Fruit fly (Drosophila melanogaster) whole organism, prepupa: ENCODE data around the gene par-6.
A peak's percentile ranks its signal among the peaks of the same experiment; 100 is the strongest.

Experiments used
- Blimp-1 ChIP-seq: fragments of 200-800 bp; sonication (Bioruptor generic); optimal IDR thresholded peaks from 3 replicates; lab custom pipeline; 2017; ENCODE audit warnings: missing biosample characterization, missing genetic modification characterization, mild to moderate bottlenecking, moderate library complexity, missing genetic modification reagents
- CG10631 ChIP-seq: fragments of 200-800 bp; sonication (Bioruptor generic); optimal IDR thresholded peaks from 2 replicates; lab custom pipeline; 2016; ENCODE audit warnings: missing biosample characterization, missing genetic modification characterization
- CG10669 ChIP-seq: fragments of 200-800 bp; sonication (Bioruptor generic); optimal IDR thresholded peaks from 3 replicates; lab custom pipeline; 2018; ENCODE audit warnings: missing biosample characterization, mild to moderate bottlenecking, missing genetic modification characterization, moderate library complexity
- CG11762 ChIP-seq: fragments of 200-800 bp; sonication (Bioruptor generic); optimal IDR thresholded peaks from 3 replicates; lab custom pipeline; 2016; ENCODE audit warnings: missing biosample characterization, missing genetic modification characterization; ENCODE audit not compliant: insufficient read depth
- CG11902 ChIP-seq: fragments of 200-800 bp; sonication (Bioruptor generic); optimal IDR thresholded peaks from 3 replicates; lab custom pipeline; 2016; ENCODE audit warnings: missing biosample characterization, missing genetic modification characterization
- CG1621 ChIP-seq: fragments of 200-800 bp; sonication (Bioruptor generic); optimal IDR thresholded peaks from 3 replicates; lab custom pipeline; 2018; ENCODE audit warnings: missing biosample characterization, mild to moderate bottlenecking, missing genetic modification characterization
- CG16779 ChIP-seq: fragments of 200-800 bp; sonication (Bioruptor generic); optimal IDR thresholded peaks from 3 replicates; lab custom pipeline; 2017; ENCODE audit warnings: missing biosample characterization, mild to moderate bottlenecking, missing genetic modification characterization
- CG3032 ChIP-seq: fragments of 200-800 bp; optimal IDR thresholded peaks from 2 replicates; lab custom pipeline; 2019; ENCODE audit warnings: missing biosample characterization, mild to moderate bottlenecking, missing genetic modification characterization, moderate library complexity
- CG31627 ChIP-seq: fragments of 200-800 bp; sonication (Bioruptor generic); optimal IDR thresholded peaks from 3 replicates; lab custom pipeline; 2016; ENCODE audit warnings: missing biosample characterization, missing genetic modification characterization
- CG32006 ChIP-seq: fragments of 200-800 bp; sonication (Bioruptor generic); optimal IDR thresholded peaks from 3 replicates; lab custom pipeline; 2017; ENCODE audit warnings: missing biosample characterization, mild to moderate bottlenecking, missing genetic modification characterization
- CG34406 ChIP-seq: fragments of 200-800 bp; sonication (Bioruptor generic); optimal IDR thresholded peaks from 3 replicates; lab custom pipeline; 2016; ENCODE audit warnings: missing biosample characterization, missing genetic modification characterization
- CG4318 ChIP-seq: fragments of 200-800 bp; sonication (Bioruptor generic); optimal IDR thresholded peaks from 3 replicates; lab custom pipeline; 2017; ENCODE audit warnings: missing biosample characterization, mild to moderate bottlenecking, missing genetic modification characterization
- CG6163 ChIP-seq: fragments of 200-800 bp; sonication (Bioruptor generic); IDR thresholded peaks from 3 replicates; pipeline ENCODE4 v1.3.6; 2022; ENCODE audit warnings: missing biosample characterization, missing genetic modification characterization
- CG6276 ChIP-seq: fragments of 200-800 bp; sonication (Bioruptor generic); optimal IDR thresholded peaks from 2 replicates; lab custom pipeline; 2017; ENCODE audit warnings: missing biosample characterization, mild to moderate bottlenecking, missing genetic modification characterization
- CG6792 ChIP-seq: fragments of 200-800 bp; sonication (Bioruptor generic); optimal IDR thresholded peaks from 3 replicates; lab custom pipeline; 2016; ENCODE audit warnings: missing biosample characterization, missing genetic modification characterization
- CG6808 ChIP-seq: fragments of 200-800 bp; sonication (Bioruptor generic); optimal IDR thresholded peaks from 3 replicates; lab custom pipeline; 2017; ENCODE audit warnings: missing biosample characterization, missing genetic modification characterization, mild to moderate bottlenecking, moderate library complexity, missing genetic modification reagents
- CG6854 ChIP-seq: fragments of 200-800 bp; sonication (Bioruptor generic); optimal IDR thresholded peaks from 2 replicates; lab custom pipeline; 2017; ENCODE audit warnings: missing biosample characterization, mild to moderate bottlenecking, missing genetic modification characterization
- CG7368 ChIP-seq: fragments of 200-800 bp; sonication (Bioruptor generic); optimal IDR thresholded peaks from 3 replicates; lab custom pipeline; 2016; ENCODE audit warnings: missing biosample characterization, missing genetic modification characterization
- CG8119 ChIP-seq: fragments of 200-800 bp; sonication (Bioruptor generic); IDR thresholded peaks from 3 replicates; pipeline ENCODE4 v1.3.6; 2022; ENCODE audit warnings: missing biosample characterization, missing genetic modification characterization
- CG8319 ChIP-seq: fragments of 200-800 bp; sonication (Bioruptor generic); optimal IDR thresholded peaks from 3 replicates; lab custom pipeline; 2016; ENCODE audit warnings: missing biosample characterization, missing genetic modification characterization
- CG8632 ChIP-seq: fragments of 200-800 bp; sonication (Bioruptor generic); optimal IDR thresholded peaks from 3 replicates; lab custom pipeline; 2016; ENCODE audit warnings: missing biosample characterization, missing genetic modification characterization
- CG9139 ChIP-seq: fragments of 200-800 bp; sonication (Bioruptor generic); optimal IDR thresholded peaks from 3 replicates; lab custom pipeline; 2017; ENCODE audit warnings: missing biosample characterization, mild to moderate bottlenecking, missing genetic modification characterization
- Eip78C ChIP-seq: fragments of 200-800 bp; sonication (Bioruptor generic); peaks from one replicate; lab custom pipeline; 2016; ENCODE audit warnings: missing biosample characterization, missing genetic modification characterization
- Eip93F ChIP-seq: fragments of 200-800 bp; sonication (Bioruptor generic); optimal IDR thresholded peaks from 2 replicates; lab custom pipeline; 2016; ENCODE audit warnings: missing biosample characterization, mild to moderate bottlenecking, missing genetic modification characterization
- Ets96B ChIP-seq: fragments of 200-800 bp; optimal IDR thresholded peaks from 2 replicates; lab custom pipeline; 2019; ENCODE audit warnings: missing biosample characterization, mild to moderate bottlenecking, missing genetic modification characterization, moderate library complexity
- Gug ChIP-seq: fragments of 200-800 bp; sonication (Bioruptor generic); IDR thresholded peaks from 2 replicates; pipeline ENCODE4 v1.3.6; 2022; ENCODE audit warnings: missing biosample characterization, missing genetic modification characterization
- Hr38 ChIP-seq: sonication (Bioruptor generic); optimal IDR thresholded peaks from 2 replicates; lab custom pipeline; 2016; ENCODE audit warnings: missing biosample characterization, missing genetic modification characterization
- Met ChIP-seq: fragments of 200-800 bp; sonication (Bioruptor generic); optimal IDR thresholded peaks from 3 replicates; lab custom pipeline; 2016; ENCODE audit warnings: missing biosample characterization, missing genetic modification characterization
- OdsH ChIP-seq: fragments of 200-800 bp; sonication (Bioruptor generic); optimal IDR thresholded peaks from 3 replicates; lab custom pipeline; 2016; ENCODE audit warnings: missing biosample characterization, missing genetic modification characterization
- Smox ChIP-seq: fragments of 200-800 bp; sonication (Bioruptor generic); optimal IDR thresholded peaks from 3 replicates; lab custom pipeline; 2016; ENCODE audit warnings: missing biosample characterization, missing genetic modification characterization
- Sox15 ChIP-seq: fragments of 200-800 bp; sonication (Bioruptor generic); optimal IDR thresholded peaks from 3 replicates; lab custom pipeline; 2016; ENCODE audit warnings: missing biosample characterization, missing genetic modification characterization
- achi ChIP-seq: fragments of 200-800 bp; sonication (Bioruptor generic); optimal IDR thresholded peaks from 3 replicates; lab custom pipeline; 2016; ENCODE audit warnings: missing biosample characterization, missing genetic modification characterization
- eg ChIP-seq: fragments of 200-800 bp; sonication (Bioruptor generic); IDR thresholded peaks from 3 replicates; pipeline ENCODE4 v1.3.6; 2022; ENCODE audit warnings: missing biosample characterization, missing genetic modification characterization
- esn ChIP-seq: fragments of 200-800 bp; sonication (Bioruptor generic); optimal IDR thresholded peaks from 2 replicates; lab custom pipeline; 2016; ENCODE audit warnings: missing biosample characterization, mild to moderate bottlenecking, missing genetic modification characterization, moderate library complexity
- fd59A ChIP-seq: fragments of 200-800 bp; sonication (Bioruptor generic); optimal IDR thresholded peaks from 2 replicates; lab custom pipeline; 2017; ENCODE audit warnings: missing biosample characterization, mild to moderate bottlenecking, missing genetic modification characterization, missing genetic modification reagents
- fd85E ChIP-seq: fragments of 200-800 bp; sonication (Bioruptor generic); optimal IDR thresholded peaks from 3 replicates; lab custom pipeline; 2016; ENCODE audit warnings: missing biosample characterization, missing genetic modification characterization
- fkh ChIP-seq: fragments of 200-800 bp; sonication (Bioruptor generic); optimal IDR thresholded peaks from 3 replicates; lab custom pipeline; 2017; ENCODE audit warnings: missing biosample characterization, mild to moderate bottlenecking, missing genetic modification characterization, moderate library complexity
- lz ChIP-seq: fragments of 200-800 bp; sonication (Bioruptor generic); optimal IDR thresholded peaks from 3 replicates; lab custom pipeline; 2016; ENCODE audit warnings: missing biosample characterization, missing genetic modification characterization
- net ChIP-seq: fragments of 200-800 bp; sonication (Bioruptor generic); optimal IDR thresholded peaks from 3 replicates; lab custom pipeline; 2016; ENCODE audit warnings: missing biosample characterization, missing genetic modification characterization
- salr ChIP-seq, 2 experiments: fragments of 200-800 bp; sonication (Bioruptor generic); optimal IDR thresholded peaks; 3 replicates each; lab custom pipeline; 2016 to 2018; ENCODE audit warnings: missing biosample characterization in 2 of 2, missing genetic modification characterization in 2 of 2, mild to moderate bottlenecking in 1 of 2
- ss ChIP-seq, 2 experiments: fragments of 200-800 bp; sonication (Bioruptor generic); optimal IDR thresholded peaks; 2 replicates in 1 of 2; 3 replicates in 1 of 2; lab custom pipeline; 2017 to 2018; ENCODE audit warnings: mild to moderate bottlenecking in 2 of 2, missing biosample characterization in 2 of 2, missing genetic modification characterization in 2 of 2, moderate library complexity in 1 of 2
- svp ChIP-seq: fragments of 200-800 bp; sonication (Bioruptor generic); peaks from one replicate; lab custom pipeline; 2016; ENCODE audit warnings: missing biosample characterization, missing genetic modification characterization
- topi ChIP-seq: fragments of 200-800 bp; sonication (Bioruptor generic); optimal IDR thresholded peaks from 3 replicates; lab custom pipeline; 2016; ENCODE audit warnings: missing biosample characterization, missing genetic modification characterization
- vri ChIP-seq: fragments of 200-800 bp; sonication (Bioruptor generic); optimal IDR thresholded peaks from 3 replicates; lab custom pipeline; 2016; ENCODE audit warnings: missing biosample characterization, mild to moderate bottlenecking, missing genetic modification characterization

The par-6 gene

dm6 chrX:17679642-17680571 lies 23.2 kb upstream of the par-6 start (continued):
- TF ChIP-seq fkh (GFP tag; lab: Kevin White, UChicago) (no peak), Eip93F (GFP tag; lab: Kevin White, UChicago) (no peak), CG8319 (GFP tag; lab: Kevin White, UChicago) (peak; percentile 9), CG6854 (no peak), ss (GFP tag; optimal IDR thresholded peaks at IDR 0.05; lab: Kevin White, UChicago) (peak; percentile 43 to 63), CG7368 (no peak), CG8119 (peak; percentile 25; the same call in 1 of the 3 replicates), CG3032 (tag; lab: Kevin White, UChicago) (peak; percentile 62), CG6163 (GFP tag; lab: Robert Waterston, UW) (peak; percentile 40; the same call in 2 of the 3 replicates), Gug (no peak), Ets96B (tag; lab: Kevin White, UChicago) (peak; percentile 56), Met (GFP tag; lab: Kevin White, UChicago) (peak; percentile 6), topi (GFP tag; lab: Kevin White, UChicago) (peak; percentile 18), CG10631 (GFP tag; lab: Kevin White, UChicago) (peak; percentile 47), CG8632 (peak; percentile 50), OdsH (GFP tag; lab: Kevin White, UChicago) (peak; percentile 27), eg (peak; percentile 34; the same call in 2 of the 3 replicates), CG10669 (peak; percentile 37), Sox15 (GFP tag; lab: Kevin White, UChicago) (peak; percentile 5), Eip78C (GFP tag; lab: Kevin White, UChicago) (peak; percentile 86), net (GFP tag; lab: Kevin White, UChicago) (peak; percentile 21), salr (GFP tag; optimal IDR thresholded peaks at IDR 0.05; lab: Kevin White, UChicago) (peak in 1 of 2 experiments; percentile 34), CG34406 (GFP tag; lab: Kevin White, UChicago) (peak; percentile 55), vri (GFP tag; lab: Kevin White, UChicago) (no peak)

- TF ChIP-seq Blimp-1 (GFP tag; lab: Kevin White, UChicago), result peak; percentile 80
- peak; percentile 95 for TF ChIP-seq Smox (GFP tag; lab: Kevin White, UChicago)
- TF ChIP-seq svp (GFP tag; lab: Kevin White, UChicago), result peak; percentile 97
- TF ChIP-seq CG6276 (GFP tag; lab: Kevin White, UChicago), result peak; percentile 93
- TF ChIP-seq CG32006 (GFP tag; lab: Kevin White, UChicago), result peak; percentile 95
- TF ChIP-seq CG31627 (GFP tag; lab: Kevin White, UChicago), result peak; percentile 91
- TF ChIP-seq achi (GFP tag; lab: Kevin White, UChicago), result peak; percentile 92
- TF ChIP-seq salr (GFP tag; optimal IDR thresholded peaks at IDR 0.05; lab: Kevin White, UChicago), result peak; percentile 80 to 91
- TF ChIP-seq OdsH (GFP tag; lab: Kevin White, UChicago), result peak; percentile 94
- TF ChIP-seq CG1621, result peak; percentile 86
- TF ChIP-seq CG11762, result peak; percentile 91
- TF ChIP-seq fd85E (GFP tag; lab: Kevin White, UChicago), result peak; percentile 76
- TF ChIP-seq Eip78C (GFP tag; lab: Kevin White, UChicago), result peak; percentile 99
- TF ChIP-seq lz (GFP tag; lab: Kevin White, UChicago), result peak; percentile 94
- peak; percentile 94 for TF ChIP-seq Met (GFP tag; lab: Kevin White, UChicago)
- TF ChIP-seq CG6792 (GFP tag; lab: Kevin White, UChicago), result peak; percentile 96
- peak; percentile 91 for TF ChIP-seq CG16779 (tag; lab: Kevin White, UChicago)
- TF ChIP-seq CG7368, result peak; percentile 88
- peak; percentile 84 for TF ChIP-seq fd59A (GFP tag; lab: Kevin White, UChicago)
- TF ChIP-seq eg, result peak; percentile 96
- peak; percentile 96 for TF ChIP-seq net (GFP tag; lab: Kevin White, UChicago)
- no peak for TF ChIP-seq Hr38 (GFP tag; lab: Kevin White, UChicago)
- no peak for TF ChIP-seq fkh (GFP tag; lab: Kevin White, UChicago)
- TF ChIP-seq CG4318, result peak; percentile 84
- peak; percentile 85 for TF ChIP-seq Ets96B (tag; lab: Kevin White, UChicago)
- TF ChIP-seq esn (GFP tag; lab: Kevin White, UChicago), result peak; percentile 97
- TF ChIP-seq ss (GFP tag; optimal IDR thresholded peaks at IDR 0.05; lab: Kevin White, UChicago), result peak; percentile 97 to 98
- TF ChIP-seq CG9139 (GFP tag; lab: Kevin White, UChicago), result peak; percentile 90
- peak; percentile 88 for TF ChIP-seq Sox15 (GFP tag; lab: Kevin White, UChicago)
- TF ChIP-seq CG8319 (GFP tag; lab: Kevin White, UChicago), result peak; percentile 91
- peak; percentile 89 for TF ChIP-seq CG10669
- peak; percentile 94 for TF ChIP-seq CG6808
- peak; percentile 94 for TF ChIP-seq CG34406 (GFP tag; lab: Kevin White, UChicago)
- peak; percentile 79 for TF ChIP-seq CG11902 (GFP tag; lab: Kevin White, UChicago)
These were observed 20.2 kb upstream of the par-6 start for dm6 chrX:17682745-17683505.
